Fruit fly (Drosophila melanogaster) whole organism, embryonic: ENCODE data around the gene CG2608.
A peak's percentile ranks its signal among the peaks of the same experiment; 100 is the strongest.

Experiments used
- CG1024 ChIP-seq: fragments of 200-800 bp; sonication (Bioruptor generic); IDR thresholded peaks from 2 replicates; pipeline ENCODE4 v1.3.6; 2022; ENCODE audit warnings: missing biosample characterization, missing genetic modification characterization
- CG10267 ChIP-seq: fragments of 200-800 bp; sonication (Bioruptor generic); optimal IDR thresholded peaks from 2 replicates; lab custom pipeline; 2018; ENCODE audit warnings: missing biosample characterization, mild to moderate bottlenecking, missing genetic modification characterization, moderate library complexity
- CG10366 ChIP-seq: fragments of 200-800 bp; sonication (Bioruptor generic); IDR thresholded peaks from 2 replicates; pipeline ENCODE4 v1.3.6; 2022; ENCODE audit warnings: missing biosample characterization, missing genetic modification characterization
- CG12155 ChIP-seq: fragments of 200-800 bp; sonication (Bioruptor generic); optimal IDR thresholded peaks from 3 replicates; lab custom pipeline; 2016; ENCODE audit warnings: missing biosample characterization, missing genetic modification characterization
- CG1602 ChIP-seq: fragments of 200-800 bp; sonication (Bioruptor generic); optimal IDR thresholded peaks from 3 replicates; lab custom pipeline; 2016; ENCODE audit warnings: missing biosample characterization, missing genetic modification characterization
- CG1647 ChIP-seq: fragments of 200-800 bp; sonication (Bioruptor generic); optimal IDR thresholded peaks from 3 replicates; lab custom pipeline; 2016; ENCODE audit warnings: missing biosample characterization, missing genetic modification characterization
- CG17328 ChIP-seq: fragments of 200-800 bp; sonication (Bioruptor generic); IDR thresholded peaks from 2 replicates; pipeline ENCODE4 v1.3.6; 2022; ENCODE audit warnings: missing biosample characterization, missing genetic modification characterization
- CG18476 ChIP-seq: fragments of 200-800 bp; sonication (Bioruptor generic); optimal IDR thresholded peaks from 2 replicates; lab custom pipeline; 2016; ENCODE audit warnings: missing biosample characterization, mild to moderate bottlenecking, missing genetic modification characterization
- CG2116 ChIP-seq: fragments of 200-800 bp; sonication (Bioruptor generic); optimal IDR thresholded peaks from 3 replicates; lab custom pipeline; 2018; ENCODE audit warnings: missing biosample characterization, mild to moderate bottlenecking, missing genetic modification characterization
- CG30431 ChIP-seq: fragments of 200-800 bp; sonication (Bioruptor generic); optimal IDR thresholded peaks from 2 replicates; lab custom pipeline; 2017; ENCODE audit warnings: missing biosample characterization, missing genetic modification characterization
- CG31388 ChIP-seq: fragments of 200-800 bp; sonication (Bioruptor generic); optimal IDR thresholded peaks from 2 replicates; lab custom pipeline; 2016; ENCODE audit warnings: missing biosample characterization, missing genetic modification characterization
- CG32772 ChIP-seq: fragments of 200-800 bp; sonication (Bioruptor generic); IDR thresholded peaks from 2 replicates; pipeline ENCODE4 v1.3.6; 2022; ENCODE audit warnings: missing biosample characterization, missing genetic modification characterization
- CG33213 ChIP-seq: fragments of 200-800 bp; sonication (Bioruptor generic); optimal IDR thresholded peaks from 3 replicates; lab custom pipeline; 2016; ENCODE audit warnings: missing biosample characterization, missing genetic modification characterization
- CG34422 ChIP-seq: fragments of 200-800 bp; sonication (Bioruptor generic); IDR thresholded peaks from 3 replicates; pipeline ENCODE4 v1.3.6; 2022; ENCODE audit warnings: missing biosample characterization, missing genetic modification characterization
- CG3995 ChIP-seq: fragments of 200-800 bp; sonication (Bioruptor generic); optimal IDR thresholded peaks from 3 replicates; lab custom pipeline; 2016; ENCODE audit warnings: missing biosample characterization, missing genetic modification characterization
- CG6765 ChIP-seq: fragments of 200-800 bp; sonication (Bioruptor generic); optimal IDR thresholded peaks from 3 replicates; lab custom pipeline; 2017; ENCODE audit warnings: missing biosample characterization, mild to moderate bottlenecking, missing genetic modification characterization
- CG9609 ChIP-seq: fragments of 200-800 bp; sonication (Bioruptor generic); optimal IDR thresholded peaks from 3 replicates; lab custom pipeline; 2016; ENCODE audit warnings: missing biosample characterization, missing genetic modification characterization
- CG9817 ChIP-seq: fragments of 200-800 bp; sonication (Bioruptor generic); optimal IDR thresholded peaks from 2 replicates; lab custom pipeline; 2018; ENCODE audit warnings: missing biosample characterization, mild to moderate bottlenecking, missing genetic modification characterization, moderate library complexity
- Chrac-16 ChIP-seq: fragments of 200-800 bp; sonication (Bioruptor generic); optimal IDR thresholded peaks from 3 replicates; lab custom pipeline; 2016; ENCODE audit warnings: missing biosample characterization, missing genetic modification characterization
- Ets97D ChIP-seq: fragments of 200-800 bp; sonication (Bioruptor generic); optimal IDR thresholded peaks from 3 replicates; lab custom pipeline; 2016; ENCODE audit warnings: missing biosample characterization, missing genetic modification characterization
- H2.0 ChIP-seq: fragments of 200-800 bp; sonication (Bioruptor generic); IDR thresholded peaks from 2 replicates; pipeline ENCODE4 v1.3.6; 2022; ENCODE audit warnings: missing biosample characterization, missing genetic modification characterization
- Hsf ChIP-seq: fragments of 200-800 bp; sonication (Bioruptor generic); optimal IDR thresholded peaks from 3 replicates; lab custom pipeline; 2016; ENCODE audit warnings: missing biosample characterization, missing genetic modification characterization
- MBD-R2 ChIP-seq: fragments of 200-800 bp; sonication (Bioruptor generic); IDR thresholded peaks from 2 replicates; pipeline ENCODE4 v1.3.6; 2022; ENCODE audit warnings: missing biosample characterization, missing genetic modification characterization
- Mad ChIP-seq: fragments of 200-800 bp; sonication (Bioruptor generic); optimal IDR thresholded peaks from 2 replicates; lab custom pipeline; 2016; ENCODE audit warnings: missing biosample characterization, missing genetic modification characterization
- Myb ChIP-seq: fragments of 200-800 bp; sonication (Bioruptor generic); optimal IDR thresholded peaks from 2 replicates; lab custom pipeline; 2016; ENCODE audit warnings: missing biosample characterization, missing genetic modification characterization
- Nf-YA ChIP-seq: fragments of 200-800 bp; sonication (Bioruptor generic); IDR thresholded peaks from 2 replicates; pipeline ENCODE4 v1.3.6; 2022; ENCODE audit warnings: missing biosample characterization, missing genetic modification characterization
- NfI ChIP-seq: fragments of 200-800 bp; sonication (Bioruptor generic); optimal IDR thresholded peaks from 3 replicates; lab custom pipeline; 2018; ENCODE audit warnings: missing biosample characterization, mild to moderate bottlenecking, missing genetic modification characterization, moderate library complexity
- Pdp1 ChIP-seq, 2 experiments: fragments of 200-800 bp; sonication (Bioruptor generic); optimal IDR thresholded peaks; 3 replicates each; lab custom pipeline; 2016; ENCODE audit warnings: missing biosample characterization in 2 of 2, missing genetic modification characterization in 2 of 2, mild to moderate bottlenecking in 1 of 2, moderate library complexity in 1 of 2
- Poxn ChIP-seq: fragments of 200-800 bp; sonication (Bioruptor generic); IDR thresholded peaks from 2 replicates; pipeline ENCODE4 v1.3.6; 2022; ENCODE audit warnings: missing biosample characterization, missing genetic modification characterization
- Ptx1 ChIP-seq: fragments of 200-800 bp; sonication (Bioruptor generic); IDR thresholded peaks from 2 replicates; pipeline ENCODE4 v1.3.6; 2022; ENCODE audit warnings: missing biosample characterization, missing genetic modification characterization
- Sox102F ChIP-seq: fragments of 200-800 bp; sonication (Bioruptor generic); optimal IDR thresholded peaks from 2 replicates; lab custom pipeline; 2018; ENCODE audit warnings: missing biosample characterization, mild to moderate bottlenecking, missing genetic modification characterization, moderate library complexity
- Sry-δ ChIP-seq: fragments of 200-800 bp; sonication (Bioruptor generic); optimal IDR thresholded peaks from 2 replicates; lab custom pipeline; 2016; ENCODE audit warnings: missing biosample characterization, missing genetic modification characterization
- Ssrp ChIP-seq: fragments of 200-800 bp; sonication (Bioruptor generic); optimal IDR thresholded peaks from 2 replicates; lab custom pipeline; 2018; ENCODE audit warnings: missing biosample characterization, mild to moderate bottlenecking, missing genetic modification characterization, moderate library complexity
- Xbp1 ChIP-seq: fragments of 200-800 bp; sonication (Bioruptor generic); optimal IDR thresholded peaks from 3 replicates; lab custom pipeline; 2016; ENCODE audit warnings: missing biosample characterization, mild to moderate bottlenecking, missing genetic modification characterization
- al ChIP-seq: fragments of 200-800 bp; sonication (Bioruptor generic); IDR thresholded peaks from 2 replicates; pipeline ENCODE4 v1.3.6; 2022; ENCODE audit warnings: missing biosample characterization, missing genetic modification characterization
- ap ChIP-seq: fragments of 200-800 bp; sonication (Bioruptor generic); IDR thresholded peaks from 2 replicates; pipeline ENCODE4 v1.3.6; 2022; ENCODE audit warnings: missing biosample characterization, missing genetic modification characterization
- az2 ChIP-seq: fragments of 200-800 bp; sonication (Bioruptor generic); optimal IDR thresholded peaks from 3 replicates; lab custom pipeline; 2016; ENCODE audit warnings: missing biosample characterization, missing genetic modification characterization
- bcd ChIP-seq: fragments of 200-800 bp; sonication (Bioruptor generic); optimal IDR thresholded peaks from 2 replicates; lab custom pipeline; 2017; ENCODE audit warnings: missing biosample characterization, mild to moderate bottlenecking, missing genetic modification characterization
- dpn ChIP-seq, 2 experiments: fragments of 200-800 bp; sonication (Bioruptor generic); optimal IDR thresholded peaks; 3 replicates each; lab custom pipeline; 2016; ENCODE audit warnings: missing biosample characterization in 2 of 2, missing genetic modification characterization in 2 of 2
- emc ChIP-seq: fragments of 200-800 bp; sonication (Bioruptor generic); optimal IDR thresholded peaks from 2 replicates; lab custom pipeline; 2016; ENCODE audit warnings: missing biosample characterization, missing genetic modification characterization
- ken ChIP-seq: fragments of 200-800 bp; sonication (Bioruptor generic); IDR thresholded peaks from 3 replicates; pipeline ENCODE4 v1.3.6; 2022; ENCODE audit warnings: missing biosample characterization, missing genetic modification characterization
- lilli ChIP-seq: fragments of 200-800 bp; sonication (Bioruptor generic); optimal IDR thresholded peaks from 3 replicates; lab custom pipeline; 2016; ENCODE audit warnings: missing biosample characterization, missing genetic modification characterization
- mam ChIP-seq: fragments of 200-800 bp; sonication (Bioruptor generic); optimal IDR thresholded peaks from 3 replicates; lab custom pipeline; 2016; ENCODE audit warnings: missing biosample characterization, missing genetic modification characterization
- pan ChIP-seq, 4 experiments: fragments of >200 bp in 3 of 4; fragments of 200-800 bp in 1 of 4; sonication (Bioruptor generic) in 1 of 4; optimal IDR thresholded peaks in 3 of 4; IDR thresholded peaks in 1 of 4; 2 replicates each; pipeline versions ENCODE4 v1.3.6 to Lab custom; 2017 to 2022; ENCODE audit warnings: missing biosample characterization in 2 of 4, missing genetic modification characterization in 2 of 4, mixed read lengths in 1 of 4
- pzg ChIP-seq: fragments of 200-800 bp; sonication (Bioruptor generic); optimal IDR thresholded peaks from 3 replicates; lab custom pipeline; 2018; ENCODE audit warnings: missing biosample characterization, mild to moderate bottlenecking, missing genetic modification characterization, moderate library complexity
- shn ChIP-seq: fragments of 200-800 bp; sonication (Bioruptor generic); optimal IDR thresholded peaks from 3 replicates; lab custom pipeline; 2016; ENCODE audit warnings: missing biosample characterization, missing genetic modification characterization
- slbo ChIP-seq: fragments of 200-800 bp; sonication (Bioruptor generic); IDR thresholded peaks from 2 replicates; pipeline ENCODE4 v1.3.6; 2022; ENCODE audit warnings: missing biosample characterization, missing genetic modification characterization
- slou ChIP-seq: fragments of 200-800 bp; sonication (Bioruptor generic); optimal IDR thresholded peaks from 3 replicates; lab custom pipeline; 2016; ENCODE audit warnings: missing biosample characterization, missing genetic modification characterization
- sob ChIP-seq: fragments of 200-800 bp; sonication (Bioruptor generic); IDR thresholded peaks from 2 replicates; pipeline ENCODE4 v1.3.6; 2022; ENCODE audit warnings: missing biosample characterization, missing genetic modification characterization
- trem ChIP-seq: fragments of 200-800 bp; optimal IDR thresholded peaks from 3 replicates; lab custom pipeline; 2019; ENCODE audit warnings: missing biosample characterization, mild to moderate bottlenecking, missing genetic modification characterization, moderate library complexity
- vvl ChIP-seq: fragments of 200-800 bp; sonication (Bioruptor generic); IDR thresholded peaks from 2 replicates; pipeline ENCODE4 v1.3.6; 2022; ENCODE audit warnings: missing biosample characterization, missing genetic modification characterization

CG2608 gene

DNA sequence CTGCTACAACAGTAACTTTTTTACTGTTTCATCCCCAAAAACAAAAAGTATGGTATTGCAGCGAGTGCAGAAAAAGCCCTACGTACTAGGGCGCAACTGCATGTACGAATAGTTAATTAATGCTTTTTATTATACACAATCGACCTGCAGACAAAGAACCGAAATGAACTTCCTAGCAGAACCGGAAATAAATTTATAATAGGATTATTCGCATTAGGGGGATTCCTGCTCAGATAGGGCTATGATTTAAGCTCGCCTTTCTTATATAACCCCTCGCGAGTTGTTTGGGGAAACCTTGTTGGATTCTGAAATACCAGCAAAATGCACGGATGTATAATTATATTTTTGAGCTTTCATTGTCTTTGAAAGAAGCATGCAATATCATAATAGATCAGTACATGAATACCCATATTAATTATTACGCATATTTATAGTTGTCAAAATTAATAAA is 36.1 kb downstream of the CG2608 start, which contains the start of gene Cen (continued):
- TF ChIP-seq ken = peak; percentile 63; the same call in 1 of the 3 replicates
- TF ChIP-seq pan (optimal IDR thresholded peaks at IDR 0.05; lab: Kevin White, UChicago) = no peak
- TF ChIP-seq pan (GFP tag; optimal IDR thresholded peaks at IDR 0.05 in 1 of 2, IDR thresholded peaks at IDR 0.05 in 1 of 2) = peak in 1 of 2 experiments; percentile 5
- TF ChIP-seq Chrac-16 (GFP tag; lab: Kevin White, UChicago) = peak; percentile 20
- TF ChIP-seq Ets97D (GFP tag; lab: Kevin White, UChicago) = peak; percentile 58
- TF ChIP-seq CG9609 (GFP tag; lab: Kevin White, UChicago) = peak; percentile 0
- peak; percentile 26 for TF ChIP-seq CG12155 (GFP tag; lab: Kevin White, UChicago)
- TF ChIP-seq CG32772 (GFP tag; lab: Robert Waterston, UW) = peak; percentile 60
- peak; percentile 13 for TF ChIP-seq trem
- peak; percentile 11; the same call in 1 of the 2 replicates for TF ChIP-seq sob (GFP tag; lab: Robert Waterston, UW)
- peak; percentile 42 to 95 for TF ChIP-seq Pdp1 (GFP tag; optimal IDR thresholded peaks at IDR 0.05; lab: Kevin White, UChicago)
- TF ChIP-seq Sry-δ = peak; percentile 10
- peak; percentile 9 for TF ChIP-seq CG2116 (GFP tag; lab: Kevin White, UChicago)
- TF ChIP-seq MBD-R2 = peak; percentile 40; the same call in 1 of the 2 replicates
- TF ChIP-seq Ptx1 (GFP tag; lab: Robert Waterston, UW) = peak; percentile 56; the same call in 1 of the 2 replicates
- peak; percentile 5 for TF ChIP-seq mam
- peak; percentile 9 for TF ChIP-seq slou (GFP tag; lab: Kevin White, UChicago)
- peak; percentile 47 for TF ChIP-seq CG10366 (GFP tag; lab: Robert Waterston, UW)
- TF ChIP-seq Myb = peak; percentile 16
- TF ChIP-seq CG1647 = peak; percentile 15
- TF ChIP-seq Poxn = no peak
- peak; percentile 45 for TF ChIP-seq H2.0 (GFP tag; lab: Robert Waterston, UW)
- TF ChIP-seq emc = no peak
- TF ChIP-seq Hsf (GFP tag; lab: Kevin White, UChicago) = peak; percentile 48
- TF ChIP-seq shn (GFP tag; lab: Kevin White, UChicago) = peak; percentile 27
- no peak for TF ChIP-seq CG34422
- TF ChIP-seq CG1602 = peak; percentile 30
- TF ChIP-seq CG18476 (GFP tag; lab: Kevin White, UChicago) = peak; percentile 26
- TF ChIP-seq ap (GFP tag; lab: Robert Waterston, UW) = peak; percentile 34; the same call in 1 of the 2 replicates
- peak; percentile 47 for TF ChIP-seq Sox102F (GFP tag; lab: Kevin White, UChicago)
- no peak for TF ChIP-seq CG6765 (GFP tag; lab: Kevin White, UChicago)
- TF ChIP-seq CG17328 (GFP tag; lab: Robert Waterston, UW) = peak; percentile 66
- TF ChIP-seq slbo (GFP tag; lab: Robert Waterston, UW) = peak; percentile 58
- peak; percentile 22 to 39 for TF ChIP-seq dpn (GFP tag; optimal IDR thresholded peaks at IDR 0.05; lab: Kevin White, UChicago)
- peak; percentile 23 for TF ChIP-seq Mad (GFP tag; lab: Kevin White, UChicago)
- no peak for TF ChIP-seq Nf-YA (GFP tag; lab: Robert Waterston, UW)
- TF ChIP-seq CG10267 (tag; lab: Kevin White, UChicago) = peak; percentile 28
- TF ChIP-seq az2 = peak; percentile 18
- peak; percentile 67 for TF ChIP-seq CG3995 (GFP tag; lab: Kevin White, UChicago)
- TF ChIP-seq lilli (GFP tag; lab: Kevin White, UChicago) = peak; percentile 63
- TF ChIP-seq CG1024 (GFP tag; lab: Robert Waterston, UW) = 0 out of 2 replicates have a peak, but pooled peaks have one; percentile 20
- peak; percentile 1 for TF ChIP-seq CG9817 (tag; lab: Kevin White, UChicago)
- TF ChIP-seq CG31388 (GFP tag; lab: Kevin White, UChicago) = no peak
- peak; percentile 39 for TF ChIP-seq Xbp1 (GFP tag; lab: Kevin White, UChicago)
- peak; percentile 14 for TF ChIP-seq Ssrp (tag; lab: Kevin White, UChicago)
- TF ChIP-seq CG33213 (GFP tag; lab: Kevin White, UChicago) = peak; percentile 18
- TF ChIP-seq pzg = peak; percentile 18
- peak; percentile 39 for TF ChIP-seq bcd
- peak; percentile 60; the same call in 1 of the 2 replicates for TF ChIP-seq vvl (GFP tag; lab: Robert Waterston, UW)
- TF ChIP-seq CG30431 (GFP tag; lab: Kevin White, UChicago) = peak; percentile 13
- peak; percentile 49 for TF ChIP-seq NfI (GFP tag; lab: Kevin White, UChicago)
- no peak for TF ChIP-seq al (GFP tag; lab: Robert Waterston, UW)
